Fruit fly (Drosophila melanogaster): ENCODE measurements around the gene Septin1.

Septin1 gene

dm6 chrX:21367363-21368072 lies 9.4 kb downstream of the Septin1 start (continued):
- TF ChIP-seq salm (tag; optimal IDR thresholded peaks at IDR 0.05) (peak; percentile 97), CG6854 (GFP tag; optimal IDR thresholded peaks at IDR 0.05) (peak; percentile 96), lab (GFP tag; optimal IDR thresholded peaks at IDR 0.05) (peak; percentile 99), zfh1 (GFP tag; IDR thresholded peaks at IDR 0.05) (peak; percentile 94), CG12104 (GFP tag; optimal IDR thresholded peaks at IDR 0.05) (peak; percentile 99), CG10543 (GFP tag; optimal IDR thresholded peaks at IDR 0.05) (peak; percentile 99), tgo (GFP tag; IDR thresholded peaks at IDR 0.05) (peak; percentile 97), Atf6 (GFP tag; IDR thresholded peaks at IDR 0.05) (peak; percentile 97), bsh (GFP tag; optimal IDR thresholded peaks at IDR 0.05) (peak; percentile 97), CG4820 (GFP tag; optimal IDR thresholded peaks at IDR 0.05) (peak; percentile 96), CG17359 (tag; optimal IDR thresholded peaks at IDR 0.05) (peak; percentile 98), CG1602 (GFP tag; optimal IDR thresholded peaks at IDR 0.05) (peak; percentile 95), CG34376 (GFP tag; optimal IDR thresholded peaks at IDR 0.05) (peak; percentile 99), Hr3 (GFP tag; optimal IDR thresholded peaks at IDR 0.05) (peak; percentile 97), CG13424 (tag; optimal IDR thresholded peaks at IDR 0.05) (peak; percentile 99), CG15696 (tag; optimal IDR thresholded peaks at IDR 0.05) (peak; percentile 96), D19B (GFP tag; optimal IDR thresholded peaks at IDR 0.05) (peak; percentile 91), trh (GFP tag; optimal IDR thresholded peaks at IDR 0.05) (peak; percentile 94), pb (GFP tag; optimal IDR thresholded peaks at IDR 0.05) (peak; percentile 95), CG30431 (GFP tag; optimal IDR thresholded peaks at IDR 0.05) (peak; percentile 95), unc-4 (GFP tag; IDR thresholded peaks at IDR 0.05; ENCODE audit: partially characterized antibody) (no peak), MBD-R2 (GFP tag; IDR thresholded peaks at IDR 0.05) (peak; percentile 93), CG7357 (GFP tag; IDR thresholded peaks at IDR 0.05) (peak; percentile 91), Sox100B (GFP tag; optimal IDR thresholded peaks at IDR 0.05) (peak; percentile 99), HmgZ (tag; optimal IDR thresholded peaks at IDR 0.05) (peak; percentile 99), CG9817 (tag; optimal IDR thresholded peaks at IDR 0.05) (peak; percentile 98), CG18262 (tag; optimal IDR thresholded peaks at IDR 0.05) (peak; percentile 96), CG5953 (GFP tag; IDR thresholded peaks at IDR 0.05) (peak; percentile 91), Elba2 (GFP tag; optimal IDR thresholded peaks at IDR 0.05) (peak; percentile 19), CG10321 (GFP tag; IDR thresholded peaks at IDR 0.05) (peak; percentile 78), lmd (GFP tag; IDR thresholded peaks at IDR 0.05) (peak; percentile 98), h (optimal IDR thresholded peaks at IDR 0.05) (no peak), CG43689 (GFP tag; IDR thresholded peaks at IDR 0.05) (peak; percentile 93), CG12391 (tag; optimal IDR thresholded peaks at IDR 0.05) (peak; percentile 98), CG15514 (GFP tag; optimal IDR thresholded peaks at IDR 0.05) (peak; percentile 94), tna (GFP tag; IDR thresholded peaks at IDR 0.05; ENCODE audit: partially characterized antibody) (no peak), Awh (GFP tag; IDR thresholded peaks at IDR 0.05) (peak; percentile 94), CG2202 (tag; optimal IDR thresholded peaks at IDR 0.05) (peak; percentile 94), Bteb2 (GFP tag; optimal IDR thresholded peaks at IDR 0.05) (peak; percentile 97), Hey (tag; optimal IDR thresholded peaks at IDR 0.05) (peak; percentile 90), Mrtf (GFP tag; IDR thresholded peaks at IDR 0.05) (peak; percentile 96), Asciz (GFP tag; optimal IDR thresholded peaks at IDR 0.05) (peak; percentile 98), CG7928 (GFP tag; optimal IDR thresholded peaks at IDR 0.05) (peak; percentile 74), ttk (GFP tag; IDR thresholded peaks at IDR 0.05) (peak; percentile 94), CG14441 (GFP tag; IDR thresholded peaks at IDR 0.05) (peak; percentile 95), CG10267 (tag; optimal IDR thresholded peaks at IDR 0.05) (peak; percentile 92), esg (GFP tag; conservative IDR thresholded peaks at IDR 0.05) (peak; percentile 95), NC2β (GFP tag; optimal IDR thresholded peaks at IDR 0.05) (peak; percentile 93), CG8281 (tag; optimal IDR thresholded peaks at IDR 0.05) (peak; percentile 91), YL-1 (GFP tag; optimal IDR thresholded peaks at IDR 0.05) (peak; percentile 93)

Measured in whole organism, embryonic.